Fruit fly (Drosophila melanogaster) whole organism, embryonic: ENCODE results near the gene CG31875.

ENCODE experiments used
- Ada2b ChIP-seq: fragments of 200-800 bp; sonication (Bioruptor generic); IDR thresholded peaks from 2 replicates; pipeline ENCODE4 v1.3.6; 2022; ENCODE audit warnings: missing biosample characterization, missing genetic modification characterization
- CG10267 ChIP-seq: fragments of 200-800 bp; sonication (Bioruptor generic); optimal IDR thresholded peaks from 2 replicates; lab custom pipeline; 2018; ENCODE audit warnings: missing biosample characterization, mild to moderate bottlenecking, missing genetic modification characterization, moderate library complexity
- CG10959 ChIP-seq: fragments of 200-800 bp; sonication (Bioruptor generic); IDR thresholded peaks from 2 replicates; pipeline ENCODE4 v1.3.6; 2022; ENCODE audit warnings: missing biosample characterization, missing genetic modification characterization
- CG11247 ChIP-seq: fragments of 200-800 bp; sonication (Bioruptor generic); IDR thresholded peaks from 2 replicates; pipeline ENCODE4 v1.3.6; 2022; ENCODE audit warnings: missing biosample characterization, missing genetic modification characterization
- CG11504 ChIP-seq: fragments of 200-800 bp; sonication (Bioruptor generic); optimal IDR thresholded peaks from 3 replicates; lab custom pipeline; 2019; ENCODE audit warnings: missing biosample characterization, mild to moderate bottlenecking, missing genetic modification characterization, moderate library complexity
- CG11560 ChIP-seq: fragments of 200-800 bp; sonication (Bioruptor generic); IDR thresholded peaks from 3 replicates; pipeline ENCODE4 v1.3.6; 2022; ENCODE audit warnings: missing biosample characterization, missing genetic modification characterization
- CG13424 ChIP-seq: fragments of 200-800 bp; sonication (Bioruptor generic); optimal IDR thresholded peaks from 2 replicates; lab custom pipeline; 2019; ENCODE audit warnings: missing biosample characterization, mild to moderate bottlenecking, missing genetic modification characterization, moderate library complexity
- CG13624 ChIP-seq: fragments of 200-800 bp; sonication (Bioruptor generic); optimal IDR thresholded peaks from 2 replicates; lab custom pipeline; 2016; ENCODE audit warnings: missing biosample characterization, missing genetic modification characterization
- CG14014 ChIP-seq: fragments of 200-800 bp; sonication (Bioruptor generic); IDR thresholded peaks from 2 replicates; pipeline ENCODE4 v1.3.6; 2022; ENCODE audit warnings: missing biosample characterization, missing genetic modification characterization
- CG17186 ChIP-seq: fragments of 200-800 bp; sonication (Bioruptor generic); optimal IDR thresholded peaks from 3 replicates; lab custom pipeline; 2017; ENCODE audit warnings: missing biosample characterization, missing genetic modification reagents, missing genetic modification characterization
- CG17361 ChIP-seq: fragments of 200-800 bp; sonication (Bioruptor generic); IDR thresholded peaks from 3 replicates; pipeline ENCODE4 v1.3.6; 2022; ENCODE audit warnings: missing biosample characterization, missing genetic modification characterization
- CG2678 ChIP-seq: fragments of 200-800 bp; sonication (Bioruptor generic); optimal IDR thresholded peaks from 3 replicates; lab custom pipeline; 2019; ENCODE audit warnings: missing biosample characterization, mild to moderate bottlenecking, missing genetic modification characterization, moderate library complexity
- CG2712 ChIP-seq: fragments of 200-800 bp; optimal IDR thresholded peaks from 3 replicates; lab custom pipeline; 2019; ENCODE audit warnings: missing biosample characterization, mild to moderate bottlenecking, missing genetic modification characterization, moderate library complexity
- CG34376 ChIP-seq: fragments of 200-800 bp; sonication (Bioruptor generic); optimal IDR thresholded peaks from 2 replicates; lab custom pipeline; 2018; ENCODE audit warnings: missing biosample characterization, mild to moderate bottlenecking, missing genetic modification characterization
- CG3838 ChIP-seq: fragments of 200-800 bp; sonication (Bioruptor generic); optimal IDR thresholded peaks from 3 replicates; lab custom pipeline; 2016; ENCODE audit warnings: missing biosample characterization, missing genetic modification characterization
- CG42726 ChIP-seq: fragments of 200-800 bp; sonication (Bioruptor generic); IDR thresholded peaks from 2 replicates; pipeline ENCODE4 v1.3.6; 2022; ENCODE audit warnings: missing biosample characterization, missing genetic modification characterization; ENCODE audit not compliant: partially characterized antibody
- CG4820 ChIP-seq: fragments of 200-800 bp; sonication (Bioruptor generic); optimal IDR thresholded peaks from 3 replicates; lab custom pipeline; 2016; ENCODE audit warnings: missing biosample characterization, missing genetic modification characterization
- CG7271 ChIP-seq: fragments of 200-800 bp; sonication (Bioruptor generic); optimal IDR thresholded peaks from 2 replicates; lab custom pipeline; 2018; ENCODE audit warnings: missing biosample characterization, mild to moderate bottlenecking, missing genetic modification characterization, moderate library complexity
- CG7357 ChIP-seq: fragments of 200-800 bp; sonication (Bioruptor generic); IDR thresholded peaks from 3 replicates; pipeline ENCODE4 v1.3.6; 2022; ENCODE audit warnings: missing biosample characterization, missing genetic modification characterization
- CG7745 ChIP-seq: fragments of 200-800 bp; sonication (Bioruptor generic); optimal IDR thresholded peaks from 2 replicates; lab custom pipeline; 2018; ENCODE audit warnings: missing biosample characterization, mild to moderate bottlenecking, missing genetic modification characterization, moderate library complexity
- Dbx ChIP-seq: fragments of 200-800 bp; sonication (Bioruptor generic); IDR thresholded peaks from 3 replicates; pipeline ENCODE4 v1.3.6; 2022; ENCODE audit warnings: missing biosample characterization, missing genetic modification characterization
- Deaf1 ChIP-seq: fragments of 200-800 bp; optimal IDR thresholded peaks from 3 replicates; lab custom pipeline; 2019; ENCODE audit warnings: missing biosample characterization, mild to moderate bottlenecking, missing genetic modification characterization, moderate library complexity
- Doc2 ChIP-seq: fragments of 200-800 bp; sonication (Bioruptor generic); IDR thresholded peaks from 2 replicates; pipeline ENCODE4 v1.3.6; 2022; ENCODE audit warnings: missing biosample characterization, missing genetic modification characterization
- Dp ChIP-seq: fragments of 200-800 bp; sonication (Bioruptor generic); optimal IDR thresholded peaks from 2 replicates; lab custom pipeline; 2018; ENCODE audit warnings: missing biosample characterization, mild to moderate bottlenecking, missing genetic modification characterization, moderate library complexity
- HLH4C ChIP-seq: fragments of 200-800 bp; sonication (Bioruptor generic); IDR thresholded peaks from 3 replicates; pipeline ENCODE4 v1.3.6; 2022; ENCODE audit warnings: missing biosample characterization, missing genetic modification characterization; ENCODE audit not compliant: partially characterized antibody
- HmgD ChIP-seq: fragments of 200-800 bp; sonication (Bioruptor generic); optimal IDR thresholded peaks from 3 replicates; lab custom pipeline; 2016; ENCODE audit warnings: missing biosample characterization, missing genetic modification characterization
- Lpt ChIP-seq: fragments of >200 bp; optimal IDR thresholded peaks from 2 replicates; lab custom pipeline; 2018; ENCODE audit warnings: missing biosample characterization, missing genetic modification characterization
- Neu2 ChIP-seq: fragments of 200-800 bp; sonication (Bioruptor generic); optimal IDR thresholded peaks from 3 replicates; lab custom pipeline; 2016; ENCODE audit warnings: missing biosample characterization, missing genetic modification characterization, borderline replicate concordance
- Optix ChIP-seq: fragments of 200-800 bp; sonication (Bioruptor generic); IDR thresholded peaks from 3 replicates; pipeline ENCODE4 v1.3.6; 2022; ENCODE audit warnings: missing biosample characterization, missing genetic modification characterization
- Six4 ChIP-seq: fragments of 200-800 bp; sonication (Bioruptor generic); optimal IDR thresholded peaks from 2 replicates; lab custom pipeline; 2016; ENCODE audit warnings: missing biosample characterization, missing genetic modification characterization
- Spps ChIP-seq: fragments of 200-800 bp; sonication (Bioruptor generic); optimal IDR thresholded peaks from 2 replicates; lab custom pipeline; 2018; ENCODE audit warnings: missing biosample characterization, mild to moderate bottlenecking, missing genetic modification characterization
- Stat92E ChIP-seq, 3 experiments: fragments of >200 bp in 2 of 3; fragments of 200-800 bp in 1 of 3; sonication (Bioruptor generic) in 1 of 3; optimal IDR thresholded peaks; 2 replicates each; lab custom pipeline; 2017 to 2019; ENCODE audit warnings: missing biosample characterization in 3 of 3, missing genetic modification characterization in 3 of 3, mild to moderate bottlenecking in 1 of 3, moderate library complexity in 1 of 3
- Vsx1 ChIP-seq: fragments of 200-800 bp; sonication (Bioruptor generic); optimal IDR thresholded peaks from 2 replicates; lab custom pipeline; 2017; ENCODE audit warnings: missing biosample characterization, mild to moderate bottlenecking, missing genetic modification characterization, missing genetic modification reagents
- cas ChIP-seq: fragments of 200-800 bp; sonication (Bioruptor generic); IDR thresholded peaks from 2 replicates; pipeline ENCODE4 v1.3.6; 2022; ENCODE audit warnings: missing biosample characterization, missing genetic modification characterization
- cato ChIP-seq: fragments of 200-800 bp; sonication (Bioruptor generic); optimal IDR thresholded peaks from 2 replicates; lab custom pipeline; 2016; ENCODE audit warnings: missing biosample characterization, missing genetic modification characterization, borderline replicate concordance
- fd96Cb ChIP-seq: fragments of 200-800 bp; sonication (Bioruptor generic); optimal IDR thresholded peaks from 2 replicates; lab custom pipeline; 2018; ENCODE audit warnings: missing biosample characterization, mild to moderate bottlenecking, missing genetic modification characterization, moderate library complexity
- hb ChIP-seq: fragments of 200-800 bp; sonication (Bioruptor generic); IDR thresholded peaks from 3 replicates; pipeline ENCODE4 v1.3.6; 2022; ENCODE audit warnings: missing biosample characterization, missing genetic modification characterization; ENCODE audit not compliant: partially characterized antibody
- hbn ChIP-seq: fragments of 200-800 bp; sonication (Bioruptor generic); IDR thresholded peaks from 2 replicates; pipeline ENCODE4 v1.3.6; 2022; ENCODE audit warnings: missing biosample characterization, missing genetic modification characterization; ENCODE audit not compliant: partially characterized antibody
- hkb ChIP-seq, 2 experiments: fragments of 200-800 bp in 1 of 2; fragments of >200 bp in 1 of 2; sonication (Bioruptor generic) in 1 of 2; IDR thresholded peaks in 1 of 2; optimal IDR thresholded peaks in 1 of 2; 2 replicates each; pipeline versions ENCODE4 v1.3.6 to Lab custom; 2017 to 2022; ENCODE audit warnings: missing biosample characterization in 1 of 2, missing genetic modification characterization in 1 of 2
- knrl ChIP-seq: fragments of 200-800 bp; sonication (Bioruptor generic); IDR thresholded peaks from 3 replicates; pipeline ENCODE4 v1.3.6; 2022; ENCODE audit warnings: missing biosample characterization, missing genetic modification characterization; ENCODE audit not compliant: partially characterized antibody
- prd ChIP-seq, 3 experiments: fragments of >200 bp in 2 of 3; fragments of 200-800 bp in 1 of 3; sonication (Bioruptor generic) in 1 of 3; optimal IDR thresholded peaks in 2 of 3; IDR thresholded peaks in 1 of 3; 2 replicates in 2 of 3; 3 replicates in 1 of 3; pipeline versions ENCODE4 v1.3.6 to Lab custom; 2017 to 2022; ENCODE audit warnings: missing biosample characterization in 1 of 3, missing genetic modification characterization in 1 of 3
- rib ChIP-seq: fragments of 200-800 bp; sonication (Bioruptor generic); IDR thresholded peaks from 2 replicates; pipeline ENCODE4 v1.3.6; 2022; ENCODE audit warnings: missing biosample characterization, missing genetic modification characterization
- run ChIP-seq: fragments of 200-800 bp; sonication (Bioruptor generic); optimal IDR thresholded peaks from 3 replicates; lab custom pipeline; 2018; ENCODE audit warnings: missing biosample characterization, mild to moderate bottlenecking, missing genetic modification characterization
- seq ChIP-seq: fragments of 200-800 bp; sonication (Bioruptor generic); IDR thresholded peaks from 2 replicates; pipeline ENCODE4 v1.3.6; 2022; ENCODE audit warnings: missing biosample characterization, missing genetic modification characterization
- tgo ChIP-seq: fragments of 200-800 bp; sonication (Bioruptor generic); IDR thresholded peaks from 3 replicates; pipeline ENCODE4 v1.3.6; 2022; ENCODE audit warnings: missing biosample characterization, missing genetic modification characterization
- unpg ChIP-seq: fragments of 200-800 bp; sonication (Bioruptor generic); optimal IDR thresholded peaks from 3 replicates; lab custom pipeline; 2018; ENCODE audit warnings: missing biosample characterization, mild to moderate bottlenecking, missing genetic modification characterization, moderate library complexity
- wdn ChIP-seq: fragments of 200-800 bp; sonication (Bioruptor generic); IDR thresholded peaks from 2 replicates; pipeline ENCODE4 v1.3.6; 2022; ENCODE audit warnings: missing biosample characterization, missing genetic modification characterization
- yki ChIP-seq: fragments of >200 bp; optimal IDR thresholded peaks from 3 replicates; lab custom pipeline; 2018
- zfh1 ChIP-seq: fragments of 200-800 bp; sonication (Bioruptor generic); IDR thresholded peaks from 3 replicates; pipeline ENCODE4 v1.3.6; 2022; ENCODE audit warnings: missing biosample characterization, missing genetic modification characterization

CG31875 gene

DNA sequence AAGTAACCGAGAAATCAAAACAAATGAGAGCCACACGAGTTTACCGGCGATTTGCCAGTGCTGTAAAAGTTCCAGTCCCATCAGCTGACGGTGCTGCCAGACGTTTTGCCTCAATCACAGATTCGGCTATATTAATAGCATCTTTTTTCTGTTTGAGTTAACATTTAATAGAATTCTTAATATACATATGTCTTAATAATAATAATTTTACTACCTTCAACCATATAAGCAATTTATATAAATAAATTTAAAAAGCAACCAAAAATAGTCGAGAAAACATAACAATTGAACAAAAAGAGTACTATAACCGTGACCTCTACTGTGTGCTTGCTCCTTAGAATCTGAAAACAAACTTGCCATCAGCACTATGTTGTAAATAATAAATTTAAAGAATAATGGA, 48.4 kb downstream of the CG31875 start, which contains the start of the genes CG13126 and CG4709 (continued):
- TF ChIP-seq Stat92E (GFP tag; optimal IDR thresholded peaks at IDR 0.05; lab: Kevin White, UChicago) (peak in 1 of 3 experiments; percentile 83), CG17361 (GFP tag; lab: Robert Waterston, UW) (peak; percentile 97), Six4 (GFP tag; lab: Kevin White, UChicago) (peak; percentile 90), Dp (GFP tag; lab: Kevin White, UChicago) (peak; percentile 57), cas (peak; percentile 72), CG34376 (GFP tag; lab: Kevin White, UChicago) (peak; percentile 72), rib (GFP tag; lab: Robert Waterston, UW) (peak; percentile 71; the same call in 1 of the 2 replicates), tgo (GFP tag; lab: Robert Waterston, UW) (peak; percentile 91), CG7745 (no peak), CG14014 (GFP tag; lab: Robert Waterston, UW) (peak; percentile 87), CG13424 (peak; percentile 92), prd (optimal IDR thresholded peaks at IDR 0.05; lab: Kevin White, UChicago) (no peak), prd (GFP tag; IDR thresholded peaks at IDR 0.05; lab: Robert Waterston, UW) (peak; percentile 92), CG11247 (peak; percentile 83), fd96Cb (tag; lab: Kevin White, UChicago) (peak; percentile 91), Dbx (GFP tag; lab: Robert Waterston, UW) (peak; percentile 87; the same call in 2 of the 3 replicates), hkb (optimal IDR thresholded peaks at IDR 0.05; lab: Kevin White, UChicago) (no peak), hkb (GFP tag; IDR thresholded peaks at IDR 0.05; lab: Robert Waterston, UW) (peak; percentile 91), CG42726 (GFP tag; lab: Robert Waterston, UW) (no peak), CG7357 (GFP tag; lab: Robert Waterston, UW) (peak; percentile 80), Neu2 (GFP tag; lab: Kevin White, UChicago) (no peak), unpg (GFP tag; lab: Kevin White, UChicago) (peak; percentile 93), hbn (GFP tag; lab: Robert Waterston, UW) (no peak), Lpt (GFP tag; lab: Kevin White, UChicago) (no peak), zfh1 (peak; percentile 90), yki (lab: Kevin White, UChicago) (no peak), knrl (no peak), CG11560 (tag; lab: Robert Waterston, UW) (no peak; the same call in 2 of the 3 replicates), CG2678 (tag; lab: Kevin White, UChicago) (peak; percentile 96), CG7271 (tag; lab: Kevin White, UChicago) (peak; percentile 93), CG4820 (peak; percentile 88), Ada2b (GFP tag; lab: Robert Waterston, UW) (peak; percentile 80), CG10959 (GFP tag; lab: Robert Waterston, UW) (peak; percentile 80), HmgD (GFP tag; lab: Kevin White, UChicago) (no peak), wdn (GFP tag; lab: Robert Waterston, UW) (peak; percentile 71; the same call in 1 of the 2 replicates), CG11504 (tag; lab: Kevin White, UChicago) (peak; percentile 91), Doc2 (GFP tag; lab: Robert Waterston, UW) (no peak), CG13624 (GFP tag; lab: Kevin White, UChicago) (peak; percentile 41), CG17186 (GFP tag; lab: Kevin White, UChicago) (peak; percentile 19), seq (GFP tag; lab: Robert Waterston, UW) (peak; percentile 66; the same call in 1 of the 2 replicates), run (tag; lab: Kevin White, UChicago) (peak; percentile 88), HLH4C (no peak), hb (GFP tag; lab: Robert Waterston, UW) (no peak), cato (GFP tag; lab: Kevin White, UChicago) (peak; percentile 70), Vsx1 (GFP tag; lab: Kevin White, UChicago) (peak; percentile 86), Optix (GFP tag; lab: Robert Waterston, UW) (peak; percentile 66; the same call in 2 of the 3 replicates), Spps (tag; lab: Kevin White, UChicago) (peak; percentile 95), CG3838 (GFP tag; lab: Kevin White, UChicago) (peak; percentile 58), CG2712 (tag; lab: Kevin White, UChicago) (peak; percentile 98), CG10267 (tag; lab: Kevin White, UChicago) (peak; percentile 99), Deaf1 (peak; percentile 73)
